Worm (Caenorhabditis elegans) whole organism, late embryonic: ENCODE results near the gene F44B9.8.

Experiments used
- C08G9.2 ChIP-seq: sonication (generic microtip); optimal IDR thresholded peaks from 2 replicates; lab custom pipeline; 2016; ENCODE audit warnings: mild to moderate bottlenecking, missing genetic modification characterization, moderate library complexity, missing compliant biosample characterization
- C38D4.7 ChIP-seq: fragments of 200-800 bp; sonication (Bioruptor generic); optimal IDR thresholded peaks from 2 replicates; lab custom pipeline; 2018; ENCODE audit warnings: mild to moderate bottlenecking, missing genetic modification characterization, moderate library complexity, missing compliant biosample characterization
- K09A11.1 ChIP-seq: sonication (generic microtip); optimal IDR thresholded peaks from 2 replicates; lab custom pipeline; 2017; ENCODE audit warnings: antibody characterized with exemption, mild to moderate bottlenecking, missing genetic modification characterization, missing compliant biosample characterization; ENCODE audit not compliant: insufficient read depth
- ahr-1 ChIP-seq: sonication (generic microtip); optimal IDR thresholded peaks from 2 replicates; lab custom pipeline; 2016; ENCODE audit warnings: missing genetic modification characterization, missing compliant biosample characterization
- ama-1 ChIP-seq: fragments of 150-350 bp; optimal IDR thresholded peaks from 2 replicates; lab custom pipeline; 2014
- ceh-2 ChIP-seq: sonication (generic microtip); optimal IDR thresholded peaks from 2 replicates; lab custom pipeline; 2016; ENCODE audit warnings: missing genotype, missing genetic modification characterization, missing compliant biosample characterization
- ceh-31 ChIP-seq: sonication (generic microtip); optimal IDR thresholded peaks from 2 replicates; lab custom pipeline; 2016; ENCODE audit warnings: missing genetic modification characterization, missing compliant biosample characterization
- ceh-9 ChIP-seq: sonication (generic microtip); optimal IDR thresholded peaks from 2 replicates; lab custom pipeline; 2016; ENCODE audit warnings: mild to moderate bottlenecking, missing genetic modification characterization, inconsistent platforms, missing compliant biosample characterization
- dmd-4 ChIP-seq: sonication (generic microtip); optimal IDR thresholded peaks from 2 replicates; lab custom pipeline; 2016; ENCODE audit warnings: borderline replicate concordance, missing genetic modification characterization, missing compliant biosample characterization
- dve-1 ChIP-seq: sonication (generic microtip); optimal IDR thresholded peaks from 2 replicates; lab custom pipeline; 2017; ENCODE audit warnings: antibody characterized with exemption, mild to moderate bottlenecking, missing genetic modification characterization, missing compliant biosample characterization
- elt-2 ChIP-seq: sonication (generic microtip); optimal IDR thresholded peaks from 2 replicates; lab custom pipeline; 2016; ENCODE audit warnings: missing genetic modification reagents, missing genetic modification characterization, missing compliant biosample characterization
- elt-4 ChIP-seq: sonication (generic microtip); optimal IDR thresholded peaks from 2 replicates; lab custom pipeline; 2016; ENCODE audit warnings: missing genetic modification characterization, missing compliant biosample characterization
- fax-1 ChIP-seq: sonication (generic microtip); optimal IDR thresholded peaks from 2 replicates; lab custom pipeline; 2016; ENCODE audit warnings: missing genotype, missing genetic modification characterization, missing compliant biosample characterization
- fkh-10 ChIP-seq: fragments of 150-350 bp; optimal IDR thresholded peaks from 2 replicates; lab custom pipeline; 2014; ENCODE audit warnings: missing biosample characterization, missing genetic modification reagents, missing genetic modification characterization
- fkh-6 ChIP-seq: sonication (generic microtip); optimal IDR thresholded peaks from 2 replicates; lab custom pipeline; 2016; ENCODE audit warnings: missing genetic modification characterization, missing compliant biosample characterization
- hlh-13 ChIP-seq: fragments of 200-800 bp; sonication (Bioruptor generic); optimal IDR thresholded peaks from 2 replicates; lab custom pipeline; 2018; ENCODE audit warnings: mild to moderate bottlenecking, missing genetic modification characterization, missing compliant biosample characterization
- hlh-30 ChIP-seq: sonication (generic microtip); optimal IDR thresholded peaks from 2 replicates; lab custom pipeline; 2017; ENCODE audit warnings: antibody characterized with exemption, missing genetic modification characterization, missing compliant biosample characterization; ENCODE audit not compliant: insufficient read depth
- lim-6 ChIP-seq: sonication (generic microtip); optimal IDR thresholded peaks from 2 replicates; lab custom pipeline; 2016; ENCODE audit warnings: missing genetic modification characterization, missing compliant biosample characterization
- lin-11 ChIP-seq: fragments of 200-800 bp; sonication (Bioruptor generic); optimal IDR thresholded peaks from 2 replicates; lab custom pipeline; 2018; ENCODE audit warnings: mild to moderate bottlenecking, missing genetic modification characterization, missing compliant biosample characterization
- madf-2 ChIP-seq: sonication (generic microtip); optimal IDR thresholded peaks from 2 replicates; lab custom pipeline; 2017; ENCODE audit warnings: missing genetic modification characterization, missing compliant biosample characterization
- mec-3 ChIP-seq: sonication (generic microtip); optimal IDR thresholded peaks from 2 replicates; lab custom pipeline; 2016; ENCODE audit warnings: borderline replicate concordance, missing genetic modification characterization, missing compliant biosample characterization
- nfya-1 ChIP-seq: sonication (generic microtip); optimal IDR thresholded peaks from 2 replicates; lab custom pipeline; 2017; ENCODE audit warnings: missing genetic modification characterization, mild to moderate bottlenecking, missing compliant biosample characterization, antibody characterized with exemption, moderate library complexity
- npax-4 ChIP-seq: sonication (generic microtip); optimal IDR thresholded peaks from 2 replicates; lab custom pipeline; 2016; ENCODE audit warnings: missing genetic modification characterization, missing compliant biosample characterization
- odd-2 ChIP-seq: sonication (generic microtip); optimal IDR thresholded peaks from 2 replicates; lab custom pipeline; 2017; ENCODE audit warnings: antibody characterized with exemption, mild to moderate bottlenecking, missing genetic modification characterization, missing compliant biosample characterization
- pag-3 ChIP-seq: sonication (generic microtip); optimal IDR thresholded peaks from 2 replicates; lab custom pipeline; 2016; ENCODE audit warnings: missing compliant biosample characterization, missing genetic modification characterization, borderline replicate concordance
- pha-2 ChIP-seq: sonication (generic microtip); optimal IDR thresholded peaks from 2 replicates; lab custom pipeline; 2017; ENCODE audit warnings: mild to moderate bottlenecking, missing genetic modification characterization, missing compliant biosample characterization
- pha-4 ChIP-seq: fragments of 150-350 bp; optimal IDR thresholded peaks from 2 replicates; lab custom pipeline; 2018; ENCODE audit warnings: missing biosample characterization, missing genetic modification reagents, missing genetic modification characterization
- sdc-2 ChIP-seq: sonication (generic microtip); optimal IDR thresholded peaks from 2 replicates; lab custom pipeline; 2016; ENCODE audit warnings: missing genotype, missing genetic modification characterization, missing compliant biosample characterization
- sox-2 ChIP-seq: fragments of 200-800 bp; sonication (Bioruptor generic); IDR thresholded peaks from 2 replicates; pipeline ENCODE4 v1.3.6; 2022; ENCODE audit warnings: missing genetic modification reagents, missing genetic modification characterization, missing compliant biosample characterization
- tbx-7 ChIP-seq: sonication (generic microtip); optimal IDR thresholded peaks from 2 replicates; lab custom pipeline; 2016; ENCODE audit warnings: missing genotype, missing genetic modification characterization, missing compliant biosample characterization
- unc-55 ChIP-seq: sonication (generic microtip); optimal IDR thresholded peaks from 2 replicates; lab custom pipeline; 2017; ENCODE audit warnings: missing biosample characterization, missing genetic modification reagents, missing genetic modification characterization
- zip-5 ChIP-seq: sonication (generic microtip); optimal IDR thresholded peaks from 2 replicates; lab custom pipeline; 2016; ENCODE audit warnings: missing genetic modification characterization, missing compliant biosample characterization

Gene F44B9.8

DNA sequence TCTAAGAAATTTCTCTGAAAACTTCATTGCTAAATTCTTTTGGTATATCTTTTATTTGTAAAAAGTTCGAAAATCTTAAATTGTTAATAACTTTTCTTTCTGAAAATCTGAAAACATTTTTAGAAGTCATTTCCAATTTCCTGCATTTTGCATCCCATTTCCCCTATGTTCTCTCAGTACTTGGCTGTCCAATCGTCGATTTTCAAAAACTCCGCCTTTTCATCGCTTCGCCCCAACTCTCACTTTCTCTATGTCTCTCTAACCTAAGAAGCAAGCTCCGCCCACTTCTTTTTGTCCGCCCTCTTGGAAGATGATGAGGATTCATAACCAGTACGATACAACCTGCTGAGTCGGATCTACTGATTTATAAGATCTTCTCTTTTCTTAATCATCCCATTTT is 35.7 kb upstream of the F44B9.8 start:
- TF ChIP-seq nfya-1 (tag; lab: Kevin White, UChicago), result peak; percentile 90
- TF ChIP-seq pha-2 (tag; lab: Kevin White, UChicago), result no peak

DNA sequence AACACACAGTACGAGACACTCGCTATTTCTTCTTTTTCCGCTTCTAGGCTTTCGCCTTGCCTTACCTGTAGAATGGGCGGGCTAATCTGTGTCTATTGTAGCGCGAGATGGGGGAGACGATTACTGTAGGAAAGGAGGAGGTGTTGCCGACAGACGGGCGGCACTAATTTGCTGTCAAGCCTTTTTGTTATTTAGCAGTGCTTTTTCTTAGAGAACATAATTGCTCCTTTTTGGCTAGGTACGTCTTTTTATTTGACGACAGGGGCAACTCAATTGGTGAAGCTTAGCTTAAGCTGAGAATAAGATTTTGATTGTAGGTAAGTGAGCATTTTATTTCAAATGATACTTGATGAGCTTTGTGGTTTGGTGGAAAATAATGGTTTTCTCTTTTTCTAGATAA is 34.2 kb upstream of the F44B9.8 start:
- no peak for TF ChIP-seq fax-1 (tag; lab: Kevin White, UChicago)
- TF ChIP-seq C08G9.2, result no peak
- no peak for TF ChIP-seq odd-2 (tag; lab: Kevin White, UChicago)
- no peak for TF ChIP-seq unc-55 (GFP tag; lab: Kevin White, UChicago)
- TF ChIP-seq zip-5 (tag; lab: Kevin White, UChicago), result no peak
- TF ChIP-seq nfya-1 (tag; lab: Kevin White, UChicago), result no peak
- TF ChIP-seq hlh-13 (GFP tag; lab: Kevin White, UChicago), result no peak
- no peak for TF ChIP-seq ceh-2 (tag; lab: Kevin White, UChicago)
- TF ChIP-seq pha-4 (tag; lab: Kevin White, UChicago), result no peak
- TF ChIP-seq ama-1 (lab: Kevin White, UChicago), result no peak
- TF ChIP-seq C38D4.7 (GFP tag; lab: Kevin White, UChicago), result no peak
- TF ChIP-seq, all 69 proteins: peak for 0

DNA sequence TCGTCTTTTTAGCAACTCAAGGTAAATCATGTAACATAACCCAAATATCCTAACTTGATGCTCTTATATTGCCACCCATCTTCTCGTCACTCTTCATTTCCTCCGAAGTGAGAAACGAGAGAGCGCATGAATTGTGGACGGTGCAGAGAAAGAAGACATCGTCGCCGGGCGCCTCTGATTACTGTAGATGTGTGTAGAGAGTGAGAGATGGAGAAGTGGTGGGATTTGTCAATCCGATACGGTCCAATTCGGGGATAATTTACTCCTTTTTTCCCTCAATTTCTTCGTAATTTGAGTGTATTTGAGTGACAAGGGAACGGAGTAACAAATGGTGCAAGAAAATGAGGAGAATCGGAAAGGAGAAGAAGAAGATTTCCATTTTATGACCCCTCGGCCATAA is 31.7 kb upstream of the F44B9.8 start:
- TF ChIP-seq ceh-9 (tag; lab: Kevin White, UChicago) (no peak), elt-4 (tag; lab: Kevin White, UChicago) (no peak)
- TF ChIP-seq, all 69 proteins: peak for 0

DNA sequence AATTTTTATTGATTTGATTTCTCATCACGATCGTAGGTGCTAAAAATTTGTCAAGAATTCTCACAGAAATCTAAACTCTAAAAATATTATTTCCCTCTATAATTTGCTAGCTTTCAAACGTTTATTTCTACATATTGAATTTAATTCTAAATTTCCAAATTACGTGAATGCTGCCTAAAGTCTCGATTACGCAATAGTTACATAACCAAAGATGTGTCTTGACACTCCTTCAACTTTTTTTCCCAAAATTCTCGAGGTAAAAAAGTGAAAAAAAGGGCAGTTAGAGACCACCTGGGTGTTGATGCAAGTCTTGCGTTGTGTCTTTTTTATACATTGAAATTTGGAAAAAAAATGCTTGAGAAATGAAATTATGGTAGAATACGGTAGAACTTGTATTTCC is 22.4 kb upstream of the F44B9.8 start:
- no peak for TF ChIP-seq unc-55 (GFP tag; lab: Kevin White, UChicago)
- TF ChIP-seq pag-3 (tag; lab: Kevin White, UChicago), result no peak
- no peak for TF ChIP-seq npax-4
- no peak for TF ChIP-seq dmd-4 (tag; lab: Kevin White, UChicago)
- TF ChIP-seq K09A11.1 (tag; lab: Kevin White, UChicago), result no peak
- TF ChIP-seq sdc-2, result no peak
- TF ChIP-seq madf-2 (tag; lab: Kevin White, UChicago), result no peak
- TF ChIP-seq tbx-7 (tag; lab: Kevin White, UChicago), result no peak
- TF ChIP-seq pha-2 (tag; lab: Kevin White, UChicago), result no peak
- no peak for TF ChIP-seq fkh-6
- no peak for TF ChIP-seq ahr-1 (tag; lab: Kevin White, UChicago)
- TF ChIP-seq ceh-9 (tag; lab: Kevin White, UChicago), result no peak
- no peak for TF ChIP-seq mec-3 (tag; lab: Kevin White, UChicago)
- no peak for TF ChIP-seq lin-11 (tag; lab: Kevin White, UChicago)
- TF ChIP-seq dve-1, result no peak
- TF ChIP-seq sox-2 (GFP tag; lab: Robert Waterston, UW), result no peak
- no peak for TF ChIP-seq fkh-10 (GFP tag; lab: Kevin White, UChicago)
- no peak for TF ChIP-seq lim-6 (tag; lab: Kevin White, UChicago)

DNA sequence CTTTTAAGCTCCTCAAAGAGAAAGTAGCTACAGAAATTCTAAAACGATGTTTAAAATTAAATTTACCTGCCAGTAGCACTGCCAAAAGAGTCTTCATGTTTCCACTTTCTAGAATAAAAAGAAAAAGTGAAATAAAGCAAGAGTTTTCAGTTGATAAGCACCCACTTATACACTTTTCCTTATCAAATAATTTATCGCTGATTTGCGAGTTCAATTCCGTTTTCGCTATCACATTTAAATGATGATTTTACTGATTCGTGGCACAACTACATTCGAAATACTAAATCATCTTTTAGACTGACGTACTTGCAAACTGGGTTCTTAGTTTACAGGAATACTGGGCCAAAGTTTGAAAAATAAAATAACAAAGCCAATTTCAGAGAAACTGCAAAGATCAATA is 21.5 kb upstream of the F44B9.8 start, which contains the start of gene K12H4.7:
Gene K12H4.7 (minus strand): TSS at position 138 of the 400 bp plus-strand sequence.
- TF ChIP-seq hlh-30 (tag; lab: Kevin White, UChicago), result no peak
- TF ChIP-seq unc-55 (GFP tag; lab: Kevin White, UChicago), result no peak
- TF ChIP-seq ceh-31 (tag; lab: Kevin White, UChicago), result no peak
- peak; percentile 33 for TF ChIP-seq elt-2 (tag; lab: Kevin White, UChicago)
- no peak for TF ChIP-seq fax-1 (tag; lab: Kevin White, UChicago)
